Worm (Caenorhabditis elegans): Measurements from ENCODE around the gene ZK105.14.

ce11 chrV:7742485-7742959 lies 20.7 kb upstream of the ZK105.14 start, which contains the start of gene fbxl-5:
- TF ChIP-seq ztf-28 (GFP tag; IDR thresholded peaks at IDR 0.05) (no peak), ztf-18 (tag; optimal IDR thresholded peaks at IDR 0.05) (no peak), sea-2 (GFP tag; IDR thresholded peaks at IDR 0.05) (no peak), dox-1 (GFP tag; IDR thresholded peaks at IDR 0.05) (no peak), pha-4 (tag; optimal IDR thresholded peaks at IDR 0.05) (no peak), snpc-3.4 (tag; optimal IDR thresholded peaks at IDR 0.05) (no peak), B0336.3 (GFP tag; IDR thresholded peaks at IDR 0.05) (no peak), unc-130 (GFP tag; optimal IDR thresholded peaks at IDR 0.05) (no peak), nhr-90 (tag; optimal IDR thresholded peaks at IDR 0.05) (no peak), pbrm-1 (GFP tag; IDR thresholded peaks at IDR 0.05) (no peak), mel-28 (tag; optimal IDR thresholded peaks at IDR 0.05; ENCODE audit: borderline replicate concordance) (no peak), madf-6 (GFP tag; IDR thresholded peaks at IDR 0.05) (no peak), aptf-2 (GFP tag; conservative IDR thresholded peaks at IDR 0.05) (no peak), rpc-1 (optimal IDR thresholded peaks at IDR 0.05) (no peak), rpc-1 (tag; optimal IDR thresholded peaks at IDR 0.05) (no peak)
